Worm (Caenorhabditis elegans) whole organism, early embryonic: Measurements from ENCODE around the gene str-190.

Experiments used
- B0310.2 ChIP-seq: sonication (generic microtip); optimal IDR thresholded peaks from 2 replicates; lab custom pipeline; 2016; ENCODE audit warnings: mild to moderate bottlenecking, missing genetic modification characterization, missing compliant biosample characterization
- F13C5.2 ChIP-seq: sonication (generic microtip); optimal IDR thresholded peaks from 2 replicates; lab custom pipeline; 2017; ENCODE audit warnings: mild to moderate bottlenecking, missing genetic modification characterization, inconsistent platforms, missing compliant biosample characterization
- aly-1 ChIP-seq: sonication (generic microtip); optimal IDR thresholded peaks from 2 replicates; lab custom pipeline; 2016; ENCODE audit warnings: missing genetic modification characterization, missing compliant biosample characterization
- ama-1 ChIP-seq: fragments of 150-350 bp; optimal IDR thresholded peaks from 2 replicates; lab custom pipeline; 2014
- flt-1 ChIP-seq: fragments of 200-800 bp; sonication (Bioruptor generic); IDR thresholded peaks from 2 replicates; pipeline ENCODE4 v1.3.6; 2022; ENCODE audit warnings: missing genetic modification characterization, missing compliant biosample characterization
- hmg-4 ChIP-seq: fragments of 200-800 bp; sonication (Bioruptor generic); optimal IDR thresholded peaks from 2 replicates; lab custom pipeline; 2018; ENCODE audit warnings: mild to moderate bottlenecking, missing genetic modification characterization, missing compliant biosample characterization
- pes-1 ChIP-seq: fragments of 200-800 bp; sonication (Bioruptor generic); IDR thresholded peaks from 2 replicates; pipeline ENCODE4 v1.3.6; 2022; ENCODE audit warnings: missing genetic modification reagents, missing genetic modification characterization, missing compliant biosample characterization
- scrt-1 ChIP-seq: fragments of 200-800 bp; sonication (Bioruptor generic); IDR thresholded peaks from 2 replicates; pipeline ENCODE4 v1.3.6; 2022; ENCODE audit warnings: missing genetic modification characterization, missing compliant biosample characterization
- tbx-37 ChIP-seq: fragments of 200-800 bp; sonication (Bioruptor generic); conservative IDR thresholded peaks from 2 replicates; pipeline ENCODE4 v1.3.6; 2022; ENCODE audit warnings: missing genetic modification reagents, missing genetic modification characterization, missing compliant biosample characterization
- tra-4 ChIP-seq: sonication (generic microtip); optimal IDR thresholded peaks from 2 replicates; lab custom pipeline; 2017; ENCODE audit warnings: missing genetic modification characterization, missing compliant biosample characterization

- TF ChIP-seq hmg-4 (GFP tag; lab: Kevin White, UChicago), result no peak
- no peak for TF ChIP-seq tbx-37 (GFP tag; lab: Robert Waterston, UW)
- TF ChIP-seq pes-1 (GFP tag; lab: Robert Waterston, UW), result no peak
- no peak for TF ChIP-seq B0310.2
- TF ChIP-seq scrt-1, result no peak
- no peak for TF ChIP-seq ama-1
- no peak for TF ChIP-seq aly-1 (tag; lab: Kevin White, UChicago)
- TF ChIP-seq tra-4, result no peak
- TF ChIP-seq flt-1 (GFP tag; lab: Robert Waterston, UW), result no peak
- TF ChIP-seq F13C5.2 (tag; lab: Kevin White, UChicago), result no peak
Measured at ce11 chrV:7478404-7478803, at the start of gene str-190.
